Fruit fly (Drosophila melanogaster) whole organism, pupa: ENCODE measurements around the gene CG10600.
A peak's percentile ranks its signal among the peaks of the same experiment; 100 is the strongest.

Source experiments
- CG10348 ChIP-seq: fragments of 200-800 bp; sonication (Bioruptor generic); IDR thresholded peaks from 2 replicates; pipeline ENCODE4 v1.3.6; 2022; ENCODE audit warnings: missing biosample characterization, missing genetic modification characterization
- CG12605 ChIP-seq: fragments of 200-800 bp; sonication (Bioruptor generic); IDR thresholded peaks from 2 replicates; pipeline ENCODE4 v1.3.6; 2022; ENCODE audit warnings: missing biosample characterization, missing genetic modification characterization
- CG13204 ChIP-seq: fragments of 200-800 bp; sonication (Bioruptor generic); optimal IDR thresholded peaks from 2 replicates; lab custom pipeline; 2018; ENCODE audit warnings: missing biosample characterization, mild to moderate bottlenecking, missing genetic modification characterization, moderate library complexity
- CG14655 ChIP-seq: fragments of 200-800 bp; sonication (Bioruptor generic); optimal IDR thresholded peaks from 3 replicates; lab custom pipeline; 2017; ENCODE audit warnings: mild to moderate bottlenecking, missing biosample characterization, missing genetic modification reagents, missing genetic modification characterization
- CG15710 ChIP-seq: fragments of 200-800 bp; sonication (Bioruptor generic); optimal IDR thresholded peaks from 2 replicates; lab custom pipeline; 2018; ENCODE audit warnings: missing biosample characterization, mild to moderate bottlenecking, missing genetic modification characterization, moderate library complexity
- CG17806 ChIP-seq: fragments of 200-800 bp; sonication (Bioruptor generic); optimal IDR thresholded peaks from 2 replicates; lab custom pipeline; 2018; ENCODE audit warnings: missing biosample characterization, mild to moderate bottlenecking, missing genetic modification characterization, moderate library complexity
- CG32121 ChIP-seq: fragments of 200-800 bp; sonication (Bioruptor generic); IDR thresholded peaks from 2 replicates; pipeline ENCODE4 v1.3.6; 2022; ENCODE audit warnings: missing biosample characterization, missing genetic modification characterization
- CG34367 ChIP-seq: fragments of 200-800 bp; sonication (Bioruptor generic); optimal IDR thresholded peaks from 2 replicates; lab custom pipeline; 2018; ENCODE audit warnings: missing biosample characterization, mild to moderate bottlenecking, missing genetic modification characterization
- CG4496 ChIP-seq: fragments of 200-800 bp; sonication (Bioruptor generic); IDR thresholded peaks from 3 replicates; pipeline ENCODE4 v1.3.6; 2022; ENCODE audit warnings: missing biosample characterization, missing genetic modification characterization
- CG8159 ChIP-seq: fragments of 200-800 bp; sonication (Bioruptor generic); optimal IDR thresholded peaks from 3 replicates; lab custom pipeline; 2018; ENCODE audit warnings: missing biosample characterization, mild to moderate bottlenecking, missing genetic modification characterization, moderate library complexity
- CG8301 ChIP-seq: fragments of 200-800 bp; sonication (Bioruptor generic); optimal IDR thresholded peaks from 2 replicates; lab custom pipeline; 2018; ENCODE audit warnings: missing biosample characterization, mild to moderate bottlenecking, missing genetic modification characterization
- CG9948 ChIP-seq: fragments of 200-800 bp; sonication (Bioruptor generic); optimal IDR thresholded peaks from 2 replicates; lab custom pipeline; 2018; ENCODE audit warnings: missing biosample characterization, mild to moderate bottlenecking, missing genetic modification characterization, moderate library complexity
- D1 ChIP-seq: fragments of 200-800 bp; sonication (Bioruptor generic); optimal IDR thresholded peaks from 2 replicates; lab custom pipeline; 2018; ENCODE audit warnings: missing biosample characterization, mild to moderate bottlenecking, missing genetic modification characterization, moderate library complexity
- EcR ChIP-seq: fragments of 200-800 bp; sonication (Bioruptor generic); optimal IDR thresholded peaks from 3 replicates; lab custom pipeline; 2019; ENCODE audit warnings: missing biosample characterization, missing genetic modification characterization, mild to moderate bottlenecking, moderate library complexity, missing genetic modification reagents
- Ets98B ChIP-seq: fragments of 200-800 bp; sonication (Bioruptor generic); IDR thresholded peaks from 2 replicates; pipeline ENCODE4 v1.3.6; 2022; ENCODE audit warnings: missing biosample characterization, missing genetic modification characterization
- Pif1A ChIP-seq: fragments of 200-800 bp; sonication (Bioruptor generic); optimal IDR thresholded peaks from 3 replicates; lab custom pipeline; 2016; ENCODE audit warnings: missing biosample characterization, missing genetic modification characterization
- Pif1B ChIP-seq: fragments of 200-800 bp; sonication (Bioruptor generic); optimal IDR thresholded peaks from 3 replicates; lab custom pipeline; 2016; ENCODE audit warnings: missing biosample characterization, missing genetic modification characterization
- Snoo ChIP-seq: fragments of 200-800 bp; sonication (Bioruptor generic); optimal IDR thresholded peaks from 3 replicates; lab custom pipeline; 2017; ENCODE audit warnings: missing biosample characterization, mild to moderate bottlenecking, missing genetic modification characterization, inconsistent platforms
- fd96Ca ChIP-seq: fragments of 200-800 bp; sonication (Bioruptor generic); IDR thresholded peaks from 3 replicates; pipeline ENCODE4 v1.3.6; 2022; ENCODE audit warnings: missing biosample characterization, missing genetic modification characterization
- gl ChIP-seq: fragments of 200-800 bp; sonication (Bioruptor generic); optimal IDR thresholded peaks from 2 replicates; lab custom pipeline; 2018; ENCODE audit warnings: missing biosample characterization, mild to moderate bottlenecking, missing genetic modification characterization
- rn ChIP-seq: fragments of 200-800 bp; sonication (Bioruptor generic); IDR thresholded peaks from 2 replicates; pipeline ENCODE4 v1.3.6; 2022; ENCODE audit warnings: missing biosample characterization, missing genetic modification characterization

Gene CG10600

DNA sequence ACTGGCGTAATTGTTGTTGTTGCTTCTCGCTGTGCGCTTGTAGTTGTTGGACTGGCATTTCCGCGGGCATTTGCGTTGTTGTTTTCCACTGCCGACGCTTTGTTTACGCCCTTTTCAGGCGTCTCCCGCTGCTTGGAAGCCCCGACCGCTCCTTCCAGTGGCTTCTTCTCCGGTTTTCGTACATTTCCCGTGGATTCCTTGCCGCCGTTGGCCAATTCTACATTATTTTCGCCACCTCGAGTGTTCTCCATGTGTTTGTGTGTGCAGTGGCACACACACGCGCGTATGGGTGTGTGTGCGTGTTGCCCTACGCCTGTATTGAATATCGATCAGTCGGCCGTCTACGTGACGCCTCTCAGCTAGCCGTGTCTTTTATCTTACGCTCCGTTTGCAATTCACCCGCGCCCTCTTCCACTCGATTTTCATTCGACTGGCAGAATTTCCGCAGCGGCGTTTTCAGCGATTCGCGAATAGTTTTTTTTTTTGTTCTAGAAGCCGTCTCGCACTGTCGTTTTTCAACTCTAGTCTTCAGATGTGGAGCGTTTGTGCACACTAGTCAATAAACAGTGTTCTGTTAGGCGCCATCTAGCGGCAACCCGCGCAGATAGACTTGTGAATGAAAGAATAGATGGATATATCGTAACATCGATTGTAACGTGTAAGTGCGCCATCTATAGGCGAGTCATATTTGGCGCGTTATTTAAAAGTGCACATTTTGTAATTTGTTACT, at the start of gene CG10600:
TSS of gene CG10600 (minus strand) at position 537 of the 730 bp plus-strand sequence.
- TF ChIP-seq CG10348 (GFP tag; lab: Robert Waterston, UW) (no peak), CG17806 (tag; lab: Kevin White, UChicago) (peak; percentile 29), Pif1B (peak; percentile 63), CG15710 (peak; percentile 33), Pif1A (no peak), Snoo (tag; lab: Kevin White, UChicago) (peak; percentile 63), CG32121 (peak; percentile 56), CG34367 (peak; percentile 11), fd96Ca (GFP tag; lab: Robert Waterston, UW) (peak; percentile 72), CG13204 (GFP tag; lab: Kevin White, UChicago) (no peak), CG9948 (tag; lab: Kevin White, UChicago) (peak; percentile 10), CG14655 (no peak), CG8301 (tag; lab: Kevin White, UChicago) (peak; percentile 27), CG4496 (GFP tag; lab: Robert Waterston, UW) (peak; percentile 55; the same call in 1 of the 3 replicates), Ets98B (peak; percentile 44), D1 (tag; lab: Kevin White, UChicago) (no peak), rn (GFP tag; lab: Robert Waterston, UW) (no peak)

DNA sequence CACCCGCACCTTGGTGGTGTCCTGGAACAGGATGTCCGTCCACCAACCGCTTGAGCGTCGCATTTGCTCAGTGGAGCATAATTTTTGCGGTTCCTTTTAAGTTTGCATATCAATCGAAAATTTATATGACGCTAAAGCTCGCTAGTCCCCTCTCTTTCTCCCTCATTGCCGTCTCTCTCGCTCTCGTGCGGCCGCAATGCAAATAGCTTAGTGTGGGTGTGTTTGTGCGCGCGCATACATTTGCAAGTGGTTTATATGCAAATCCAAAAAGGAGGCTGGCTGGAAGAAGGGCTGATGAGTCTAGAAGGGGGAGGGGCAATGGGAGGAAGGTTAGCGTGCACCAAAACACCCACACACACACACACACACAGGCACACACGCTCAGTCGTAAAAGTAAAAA, 47.4 kb upstream of the CG10600 start:
- TF ChIP-seq CG32121 (no peak), CG13204 (GFP tag; lab: Kevin White, UChicago) (no peak), Pif1A (no peak), CG17806 (tag; lab: Kevin White, UChicago) (no peak), CG8301 (tag; lab: Kevin White, UChicago) (no peak), CG10348 (GFP tag; lab: Robert Waterston, UW) (no peak), Ets98B (no peak), gl (tag; lab: Kevin White, UChicago) (no peak), CG12605 (GFP tag; lab: Robert Waterston, UW) (no peak), rn (GFP tag; lab: Robert Waterston, UW) (no peak), Snoo (tag; lab: Kevin White, UChicago) (no peak)
- TF ChIP-seq, all 21 proteins: peak for 0

DNA sequence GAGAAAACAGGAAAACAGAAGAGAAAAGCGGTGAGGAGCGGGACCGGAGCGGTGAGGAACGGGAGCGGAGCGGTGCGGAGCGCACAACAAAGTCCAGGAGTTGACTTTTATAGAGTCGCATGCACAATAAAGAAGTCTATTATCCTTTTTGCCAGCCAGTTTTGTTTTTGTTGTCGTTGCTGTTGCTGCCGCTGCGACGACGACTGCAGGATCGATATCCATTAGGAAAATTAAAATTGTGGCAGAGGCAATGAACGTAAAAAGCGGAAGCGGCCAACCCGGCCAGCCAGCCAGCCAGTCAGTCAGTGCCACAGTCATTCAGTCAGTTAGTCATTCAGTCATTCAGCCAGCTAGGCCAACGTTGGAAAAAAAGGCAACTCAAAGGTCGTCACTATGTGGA, 45.3 kb upstream of the CG10600 start:
- TF ChIP-seq Ets98B (no peak), CG17806 (tag; lab: Kevin White, UChicago) (no peak), CG8301 (tag; lab: Kevin White, UChicago) (no peak), Pif1B (no peak), fd96Ca (GFP tag; lab: Robert Waterston, UW) (no peak), CG9948 (tag; lab: Kevin White, UChicago) (no peak), rn (GFP tag; lab: Robert Waterston, UW) (no peak), CG34367 (no peak), CG13204 (GFP tag; lab: Kevin White, UChicago) (no peak), Pif1A (no peak)

DNA sequence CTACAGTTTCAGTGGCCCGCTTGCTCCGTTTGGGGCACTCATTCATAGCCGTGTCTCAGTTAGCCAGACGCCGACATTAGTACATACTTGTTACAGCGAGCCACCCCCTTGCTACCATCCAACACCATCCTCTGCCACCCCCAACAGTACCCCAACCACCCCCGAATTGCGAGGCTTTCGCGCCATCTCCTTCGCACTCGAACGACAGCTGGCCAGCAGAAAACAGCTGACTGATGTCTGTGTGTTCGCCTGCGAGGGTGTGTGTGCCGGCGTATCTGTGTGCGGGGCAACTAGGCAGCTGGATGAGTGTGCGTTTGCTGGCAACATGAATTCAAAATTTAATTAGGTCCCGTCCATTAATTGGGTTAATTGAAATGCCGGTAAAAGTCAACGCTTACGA, 43.3 kb upstream of the CG10600 start:
- no peak for TF ChIP-seq Ets98B
- no peak for TF ChIP-seq fd96Ca (GFP tag; lab: Robert Waterston, UW)
- TF ChIP-seq EcR (GFP tag; lab: Kevin White, UChicago), result no peak

- peak; percentile 7 for TF ChIP-seq D1 (tag; lab: Kevin White, UChicago)
- TF ChIP-seq CG32121, result peak; percentile 33; the same call in 1 of the 2 replicates
- TF ChIP-seq Pif1A, result peak; percentile 16
- no peak for TF ChIP-seq CG9948 (tag; lab: Kevin White, UChicago)
- no peak for TF ChIP-seq rn (GFP tag; lab: Robert Waterston, UW)
- TF ChIP-seq EcR (GFP tag; lab: Kevin White, UChicago), result peak; percentile 70
- peak; percentile 67; the same call in 2 of the 3 replicates for TF ChIP-seq CG4496 (GFP tag; lab: Robert Waterston, UW)
- TF ChIP-seq fd96Ca (GFP tag; lab: Robert Waterston, UW), result peak; percentile 28; the same call in 1 of the 3 replicates
- TF ChIP-seq CG13204 (GFP tag; lab: Kevin White, UChicago), result peak; percentile 51
Observed at dm6 chr2L:18881014-18881660, 41.7 kb upstream of the CG10600 start, which contains the start of gene tup. Gene tup (minus strand): TSS chr2L:18881261.

DNA sequence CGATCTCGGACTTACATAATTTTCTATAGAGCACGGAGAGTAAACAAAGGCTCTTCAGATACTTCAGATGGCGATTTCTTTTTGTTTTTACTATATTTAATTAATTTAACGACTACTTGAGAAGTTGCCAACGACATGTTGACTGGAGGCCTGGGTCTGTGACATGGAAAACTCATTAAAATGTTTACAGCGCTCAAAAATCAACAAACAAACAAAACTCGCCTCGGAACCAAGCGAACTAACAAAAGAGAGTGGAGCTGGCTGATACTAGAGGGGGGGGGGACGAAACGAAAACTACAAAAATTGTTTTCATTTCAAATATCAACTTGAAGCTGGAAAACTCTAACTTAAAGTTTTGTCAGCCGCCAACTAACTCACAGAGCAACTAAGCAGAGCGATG, 39.0 kb upstream of the CG10600 start:
- no peak for TF ChIP-seq CG34367
- no peak for TF ChIP-seq CG10348 (GFP tag; lab: Robert Waterston, UW)
- TF ChIP-seq rn (GFP tag; lab: Robert Waterston, UW), result no peak
- TF ChIP-seq CG17806 (tag; lab: Kevin White, UChicago), result no peak
- no peak for TF ChIP-seq D1 (tag; lab: Kevin White, UChicago)
- TF ChIP-seq CG8159 (tag; lab: Kevin White, UChicago), result no peak
- TF ChIP-seq CG32121, result no peak
- no peak for TF ChIP-seq CG14655
- TF ChIP-seq Pif1A, result no peak
- no peak for TF ChIP-seq CG8301 (tag; lab: Kevin White, UChicago)
- TF ChIP-seq EcR (GFP tag; lab: Kevin White, UChicago), result no peak
- no peak for TF ChIP-seq Ets98B
- TF ChIP-seq gl (tag; lab: Kevin White, UChicago), result no peak
- no peak for TF ChIP-seq CG15710
- no peak for TF ChIP-seq Snoo (tag; lab: Kevin White, UChicago)
- TF ChIP-seq CG9948 (tag; lab: Kevin White, UChicago), result no peak
- TF ChIP-seq Pif1B, result no peak
- no peak for TF ChIP-seq CG13204 (GFP tag; lab: Kevin White, UChicago)
- TF ChIP-seq fd96Ca (GFP tag; lab: Robert Waterston, UW), result no peak
- TF ChIP-seq, all 21 proteins: peak for 0
